Fruit fly (Drosophila melanogaster): ENCODE measurements around the gene Syn.

The Syn gene

dm6 chr3R:10263972-10264536, 73.6 kb downstream of the Syn start, which contains the start of gene Nuak (continued):
- peak; percentile 85 for TF ChIP-seq dm (GFP tag; optimal IDR thresholded peaks at IDR 0.05)
- TF ChIP-seq scrt (GFP tag; optimal IDR thresholded peaks at IDR 0.05), result peak; percentile 41
- TF ChIP-seq B-H2 (GFP tag; optimal IDR thresholded peaks at IDR 0.05), result peak; percentile 91
- TF ChIP-seq dan (GFP tag; IDR thresholded peaks at IDR 0.05), result no peak
- TF ChIP-seq H2.0 (GFP tag; IDR thresholded peaks at IDR 0.05), result no peak
- no peak for TF ChIP-seq Kr (GFP tag; optimal IDR thresholded peaks at IDR 0.05)
- peak; percentile 79 for TF ChIP-seq CG7987 (GFP tag; optimal IDR thresholded peaks at IDR 0.05)
- no peak for TF ChIP-seq sob (GFP tag; IDR thresholded peaks at IDR 0.05)
- no peak for TF ChIP-seq HLH4C (GFP tag; IDR thresholded peaks at IDR 0.05; ENCODE audit: partially characterized antibody)
- peak; percentile 64 for TF ChIP-seq Deaf1 (tag; optimal IDR thresholded peaks at IDR 0.05)
- peak; percentile 99 for TF ChIP-seq Jarid2 (GFP tag; optimal IDR thresholded peaks at IDR 0.05)
- peak; percentile 97 for TF ChIP-seq CG2120 (GFP tag; optimal IDR thresholded peaks at IDR 0.05)
- TF ChIP-seq sna (GFP tag; IDR thresholded peaks at IDR 0.05; ENCODE audit: partially characterized antibody), result no peak
- peak; percentile 82 for TF ChIP-seq gsb-n (tag; optimal IDR thresholded peaks at IDR 0.05)
- peak; percentile 99 for TF ChIP-seq CG13624 (GFP tag; optimal IDR thresholded peaks at IDR 0.05)
- TF ChIP-seq CG4707 (GFP tag; optimal IDR thresholded peaks at IDR 0.05), result peak; percentile 5
- TF ChIP-seq CG43689 (GFP tag; IDR thresholded peaks at IDR 0.05), result no peak
- TF ChIP-seq Hand (GFP tag; optimal IDR thresholded peaks at IDR 0.05), result peak; percentile 17
- peak; percentile 46 for TF ChIP-seq CG6254 (GFP tag; optimal IDR thresholded peaks at IDR 0.05)
- TF ChIP-seq CG18599 (GFP tag; optimal IDR thresholded peaks at IDR 0.05), result peak; percentile 89
- TF ChIP-seq Spps (tag; optimal IDR thresholded peaks at IDR 0.05), result peak; percentile 32
- TF ChIP-seq gcm (GFP tag; optimal IDR thresholded peaks at IDR 0.05), result peak; percentile 59
- peak; percentile 90 for TF ChIP-seq Dad (GFP tag; optimal IDR thresholded peaks at IDR 0.05)
- TF ChIP-seq chif (GFP tag; optimal IDR thresholded peaks at IDR 0.05), result peak; percentile 83 to 88
- peak; percentile 60 for TF ChIP-seq cwo (GFP tag; optimal IDR thresholded peaks at IDR 0.05)
- TF ChIP-seq CG13123 (GFP tag; optimal IDR thresholded peaks at IDR 0.05), result peak; percentile 84
- TF ChIP-seq lab (GFP tag; optimal IDR thresholded peaks at IDR 0.05), result peak; percentile 89
- TF ChIP-seq Sry-δ (GFP tag; optimal IDR thresholded peaks at IDR 0.05), result peak; percentile 81
- TF ChIP-seq Hr3 (GFP tag; optimal IDR thresholded peaks at IDR 0.05), result peak; percentile 87
- TF ChIP-seq cas (GFP tag; IDR thresholded peaks at IDR 0.05), result no peak
- TF ChIP-seq CG3065 (GFP tag; optimal IDR thresholded peaks at IDR 0.05), result peak; percentile 70
- TF ChIP-seq CG17361 (GFP tag; IDR thresholded peaks at IDR 0.05), result no peak
- peak; percentile 96 for TF ChIP-seq pho (GFP tag; optimal IDR thresholded peaks at IDR 0.05)
- no peak for TF ChIP-seq Hr39 (optimal IDR thresholded peaks at IDR 0.05)
- TF ChIP-seq CrebB (tag; optimal IDR thresholded peaks at IDR 0.05), result peak; percentile 72
- peak; percentile 83 for TF ChIP-seq caup (GFP tag; optimal IDR thresholded peaks at IDR 0.05; ENCODE audit: severe bottlenecking)
- no peak for TF ChIP-seq zfh1 (GFP tag; IDR thresholded peaks at IDR 0.05)
- TF ChIP-seq Atf3 (GFP tag; optimal IDR thresholded peaks at IDR 0.05), result peak; percentile 91
- peak; percentile 54 for TF ChIP-seq CG31388 (GFP tag; optimal IDR thresholded peaks at IDR 0.05)
- peak; percentile 65 for TF ChIP-seq CTCF (GFP tag; optimal IDR thresholded peaks at IDR 0.05)
- no peak for TF ChIP-seq chinmo (GFP tag; IDR thresholded peaks at IDR 0.05; ENCODE audit: partially characterized antibody)
- TF ChIP-seq Sox100B (GFP tag; optimal IDR thresholded peaks at IDR 0.05), result peak; percentile 30
- TF ChIP-seq CG6654 (GFP tag; optimal IDR thresholded peaks at IDR 0.05), result peak; percentile 53
- TF ChIP-seq Doc3 (GFP tag; IDR thresholded peaks at IDR 0.05; ENCODE audit: partially characterized antibody), result no peak
- TF ChIP-seq Nf-YB (GFP tag; optimal IDR thresholded peaks at IDR 0.05), result peak; percentile 73
- no peak for TF ChIP-seq yki (optimal IDR thresholded peaks at IDR 0.05)
- TF ChIP-seq ERR (GFP tag; optimal IDR thresholded peaks at IDR 0.05), result peak; percentile 80
- TF ChIP-seq Elba2 (GFP tag; optimal IDR thresholded peaks at IDR 0.05), result peak; percentile 97
- TF ChIP-seq fd96Cb (tag; optimal IDR thresholded peaks at IDR 0.05), result peak; percentile 71
- TF ChIP-seq hkb (optimal IDR thresholded peaks at IDR 0.05), result peak; percentile 84
- TF ChIP-seq hkb (GFP tag; IDR thresholded peaks at IDR 0.05), result no peak

All from whole organism, embryonic.